Worm (Caenorhabditis elegans) whole organism, late embryonic: ENCODE measurements around the gene C29F9.2.

Experiments
- ceh-22 ChIP-seq: sonication (generic microtip); optimal IDR thresholded peaks from 2 replicates; lab custom pipeline; 2017; ENCODE audit warnings: missing biosample characterization, missing genetic modification characterization
- ceh-9 ChIP-seq: sonication (generic microtip); optimal IDR thresholded peaks from 2 replicates; lab custom pipeline; 2016; ENCODE audit warnings: mild to moderate bottlenecking, missing genetic modification characterization, inconsistent platforms, missing compliant biosample characterization
- pqm-1 ChIP-seq: sonication (generic microtip); optimal IDR thresholded peaks from 2 replicates; lab custom pipeline; 2016; ENCODE audit warnings: missing genetic modification characterization, missing compliant biosample characterization
- rnt-1 ChIP-seq: sonication (generic microtip); optimal IDR thresholded peaks from 2 replicates; lab custom pipeline; 2016; ENCODE audit warnings: missing genetic modification characterization, missing compliant biosample characterization
- unc-55 ChIP-seq: sonication (generic microtip); optimal IDR thresholded peaks from 2 replicates; lab custom pipeline; 2017; ENCODE audit warnings: missing biosample characterization, missing genetic modification reagents, missing genetic modification characterization

ce11 chrIII:179123-179592 lies 48.4 kb downstream of the C29F9.2 start, which contains the start of gene F40G9.6:
- TF ChIP-seq ceh-22 (tag; lab: Kevin White, UChicago): no peak
- TF ChIP-seq ceh-9 (tag; lab: Kevin White, UChicago): no peak
- no peak for TF ChIP-seq unc-55 (GFP tag; lab: Kevin White, UChicago)
- TF ChIP-seq pqm-1: no peak
- no peak for TF ChIP-seq rnt-1 (tag; lab: Kevin White, UChicago)
